Worm (Caenorhabditis elegans) whole organism, early embryonic: ENCODE measurements around the gene cest-2.1.

Experiments used
- aly-1 ChIP-seq: sonication (generic microtip); optimal IDR thresholded peaks from 2 replicates; lab custom pipeline; 2016; ENCODE audit warnings: missing genetic modification characterization, missing compliant biosample characterization
- ama-1 ChIP-seq: fragments of 150-350 bp; optimal IDR thresholded peaks from 2 replicates; lab custom pipeline; 2014
- ets-7 ChIP-seq: sonication (generic microtip); optimal IDR thresholded peaks from 2 replicates; lab custom pipeline; 2016; ENCODE audit warnings: missing genotype, missing genetic modification characterization, missing compliant biosample characterization
- hmbx-1 ChIP-seq: sonication (generic microtip); optimal IDR thresholded peaks from 2 replicates; lab custom pipeline; 2016; ENCODE audit warnings: mild to moderate bottlenecking, missing genetic modification characterization, missing compliant biosample characterization
- pes-1 ChIP-seq: fragments of 200-800 bp; sonication (Bioruptor generic); IDR thresholded peaks from 2 replicates; pipeline ENCODE4 v1.3.6; 2022; ENCODE audit warnings: missing genetic modification reagents, missing genetic modification characterization, missing compliant biosample characterization
- sea-1 ChIP-seq: fragments of 200-800 bp; sonication (Bioruptor generic); conservative IDR thresholded peaks from 2 replicates; pipeline ENCODE4 v1.3.6; 2022; ENCODE audit warnings: missing genetic modification characterization, missing compliant biosample characterization
- tbx-11 ChIP-seq: fragments of 200-800 bp; sonication (Bioruptor generic); IDR thresholded peaks from 2 replicates; pipeline ENCODE4 v1.3.6; 2022; ENCODE audit warnings: missing genetic modification characterization, missing compliant biosample characterization
- tbx-37 ChIP-seq: fragments of 200-800 bp; sonication (Bioruptor generic); conservative IDR thresholded peaks from 2 replicates; pipeline ENCODE4 v1.3.6; 2022; ENCODE audit warnings: missing genetic modification reagents, missing genetic modification characterization, missing compliant biosample characterization

DNA sequence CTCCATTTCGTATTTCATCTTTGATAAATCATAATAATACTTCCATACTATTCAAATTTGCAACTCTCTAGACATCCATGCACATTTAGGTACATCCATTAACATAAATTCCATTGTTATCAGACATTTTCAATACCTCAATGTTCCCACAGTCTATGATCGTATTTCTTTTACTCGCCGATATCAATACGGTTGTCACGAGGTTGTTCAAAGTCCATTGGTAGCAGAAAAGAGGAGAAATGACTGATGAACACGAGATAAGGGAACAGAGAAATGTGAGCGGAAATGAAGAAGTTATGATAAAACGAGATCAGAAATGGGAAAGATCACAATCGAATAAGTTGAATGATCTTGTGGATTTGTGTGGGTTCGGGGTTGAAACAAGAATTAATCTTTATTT lies 41.5 kb upstream of the cest-2.1 start:
- TF ChIP-seq hmbx-1 (tag; lab: Kevin White, UChicago) (no peak), ets-7 (no peak), ama-1 (lab: Kevin White, UChicago) (no peak), tbx-37 (GFP tag; lab: Robert Waterston, UW) (no peak), sea-1 (GFP tag; lab: Robert Waterston, UW) (no peak), tbx-11 (no peak), pes-1 (no peak), aly-1 (tag; lab: Kevin White, UChicago) (no peak)
